Fruit fly (Drosophila melanogaster): ENCODE measurements around the gene Cyp4ac1.
A peak's percentile ranks its signal among the peaks of the same experiment; 100 is the strongest.

Gene Cyp4ac1

dm6 chr2L:5297961-5298311 lies 34.1 kb downstream of the Cyp4ac1 start:
- no peak for TF ChIP-seq noc (tag; optimal IDR thresholded peaks at IDR 0.05)

- TF ChIP-seq noc (tag; optimal IDR thresholded peaks at IDR 0.05) = peak; percentile 95
Observed at dm6 chr2L:5298978-5299627, 35.3 kb downstream of the Cyp4ac1 start.

dm6 chr2L:5299628-5299986 lies 35.8 kb downstream of the Cyp4ac1 start:
- no peak for TF ChIP-seq noc (tag; optimal IDR thresholded peaks at IDR 0.05)

dm6 chr2L:5300237-5300668 lies 36.5 kb downstream of the Cyp4ac1 start:
- no peak for TF ChIP-seq noc (tag; optimal IDR thresholded peaks at IDR 0.05)

- no peak for TF ChIP-seq noc (tag; optimal IDR thresholded peaks at IDR 0.05)
Observed at dm6 chr2L:5300785-5301616, 37.2 kb downstream of the Cyp4ac1 start.

dm6 chr2L:5302284-5302683 lies 38.5 kb downstream of the Cyp4ac1 start:
- no peak for TF ChIP-seq noc (tag; optimal IDR thresholded peaks at IDR 0.05)

dm6 chr2L:5302692-5303043 lies 38.9 kb downstream of the Cyp4ac1 start:
- TF ChIP-seq noc (tag; optimal IDR thresholded peaks at IDR 0.05) = no peak

- TF ChIP-seq noc (tag; optimal IDR thresholded peaks at IDR 0.05) = no peak
Observed at dm6 chr2L:5303044-5303904, 39.5 kb downstream of the Cyp4ac1 start.

dm6 chr2L:5304367-5304766 lies 40.6 kb downstream of the Cyp4ac1 start:
- TF ChIP-seq noc (tag; optimal IDR thresholded peaks at IDR 0.05) = no peak

- TF ChIP-seq noc (tag; optimal IDR thresholded peaks at IDR 0.05) = peak; percentile 53
Observed at dm6 chr2L:5305240-5305875, 41.6 kb downstream of the Cyp4ac1 start.

- peak; percentile 27 for TF ChIP-seq noc (tag; optimal IDR thresholded peaks at IDR 0.05)
Observed at dm6 chr2L:5306373-5306997, 42.7 kb downstream of the Cyp4ac1 start.

dm6 chr2L:5309369-5309768 lies 45.6 kb downstream of the Cyp4ac1 start:
- no peak for TF ChIP-seq noc (tag; optimal IDR thresholded peaks at IDR 0.05)

dm6 chr2L:5314630-5315159 lies 50.9 kb downstream of the Cyp4ac1 start, which contains the start of gene CG14024:
CG14024 (minus strand) TSS chr2L:5314895.
- TF ChIP-seq noc (tag; optimal IDR thresholded peaks at IDR 0.05) = no peak

All from whole organism, larva.